Worm (Caenorhabditis elegans): ENCODE data around the gene F59B8.1.

F59B8.1 gene

ce11 chrIV:9438753-9439152 lies 10.7 kb downstream of the F59B8.1 start (continued):
- TF ChIP-seq gei-8 (GFP tag; optimal IDR thresholded peaks at IDR 0.05) (peak; percentile 11), jun-1 (tag; optimal IDR thresholded peaks at IDR 0.05) (no peak), ztf-7 (tag; optimal IDR thresholded peaks at IDR 0.05) (no peak), spr-3 (GFP tag; optimal IDR thresholded peaks at IDR 0.05) (peak; percentile 24), unc-130 (GFP tag; optimal IDR thresholded peaks at IDR 0.05) (peak; percentile 5), fkh-10 (GFP tag; optimal IDR thresholded peaks at IDR 0.05) (no peak), aly-2 (tag; optimal IDR thresholded peaks at IDR 0.05) (no peak), skn-1 (tag; optimal IDR thresholded peaks at IDR 0.05) (no peak), nhr-237 (tag; optimal IDR thresholded peaks at IDR 0.05) (no peak), hlh-11 (tag; optimal IDR thresholded peaks at IDR 0.05) (no peak)

ce11 chrIV:9440880-9441336 lies 12.8 kb downstream of the F59B8.1 start, which contains the start of gene idh-1:
TSS of gene idh-1 (minus strand) at chrIV:9441107.
- TF ChIP-seq lin-38 (GFP tag; IDR thresholded peaks at IDR 0.05), result peak; percentile 57
- TF ChIP-seq nhr-10 (tag; optimal IDR thresholded peaks at IDR 0.05), result peak; percentile 32
- TF ChIP-seq zip-2 (tag; optimal IDR thresholded peaks at IDR 0.05), result no peak
- TF ChIP-seq dmd-9 (GFP tag; IDR thresholded peaks at IDR 0.05), result no peak
- no peak for TF ChIP-seq nhr-111 (GFP tag; optimal IDR thresholded peaks at IDR 0.05)
- no peak for TF ChIP-seq R02D3.7 (tag; optimal IDR thresholded peaks at IDR 0.05)
- TF ChIP-seq ces-1 (GFP tag; optimal IDR thresholded peaks at IDR 0.05), result no peak
- no peak for TF ChIP-seq lsy-2 (tag; optimal IDR thresholded peaks at IDR 0.05)
- no peak for TF ChIP-seq zip-11 (GFP tag; IDR thresholded peaks at IDR 0.05)
- TF ChIP-seq daf-12 (tag; optimal IDR thresholded peaks at IDR 0.05), result no peak
- TF ChIP-seq lin-29 (GFP tag; IDR thresholded peaks at IDR 0.05), result peak; percentile 36; the same call in 1 of the 2 replicates
- TF ChIP-seq unc-62 (GFP tag; optimal IDR thresholded peaks at IDR 0.05 in 1 of 2), result peak in 1 of 2 experiments; percentile 84
- TF ChIP-seq unc-62 (tag; optimal IDR thresholded peaks at IDR 0.05), result no peak
- TF ChIP-seq aly-2 (tag; optimal IDR thresholded peaks at IDR 0.05), result no peak
- peak; percentile 37 for TF ChIP-seq hlh-11 (tag; optimal IDR thresholded peaks at IDR 0.05)
- peak; percentile 36 for TF ChIP-seq unc-130 (GFP tag; optimal IDR thresholded peaks at IDR 0.05)
- peak; percentile 3 for TF ChIP-seq rbr-2 (tag; optimal IDR thresholded peaks at IDR 0.05)
- no peak for TF ChIP-seq daf-16 (GFP tag; optimal IDR thresholded peaks at IDR 0.05)
- TF ChIP-seq daf-16 (tag; optimal IDR thresholded peaks at IDR 0.05), result peak; percentile 8
- peak; percentile 86 for TF ChIP-seq nhr-11 (tag; optimal IDR thresholded peaks at IDR 0.05)
- TF ChIP-seq nhr-76 (tag; optimal IDR thresholded peaks at IDR 0.05), result no peak
- TF ChIP-seq php-3 (GFP tag; IDR thresholded peaks at IDR 0.05), result no peak
- peak; percentile 44 for TF ChIP-seq hlh-30 (tag; optimal IDR thresholded peaks at IDR 0.05; ENCODE audit: insufficient read depth)
- TF ChIP-seq ceh-20 (GFP tag; IDR thresholded peaks at IDR 0.05), result no peak
- peak; percentile 6 for TF ChIP-seq mxl-3 (GFP tag; optimal IDR thresholded peaks at IDR 0.05)
- TF ChIP-seq lin-15B (tag; optimal IDR thresholded peaks at IDR 0.05), result no peak
- TF ChIP-seq ama-1 (optimal IDR thresholded peaks at IDR 0.05), result peak; percentile 37
- no peak for TF ChIP-seq saeg-2 (GFP tag; IDR thresholded peaks at IDR 0.05)
- peak in 1 of 2 experiments; percentile 14 for TF ChIP-seq mdl-1 (tag; optimal IDR thresholded peaks at IDR 0.05)
- peak; percentile 41 for TF ChIP-seq mep-1 (tag; optimal IDR thresholded peaks at IDR 0.05)
- TF ChIP-seq nhr-28 (tag; optimal IDR thresholded peaks at IDR 0.05), result peak; percentile 98
- peak; percentile 88 for TF ChIP-seq nhr-25 (tag; optimal IDR thresholded peaks at IDR 0.05; ENCODE audit: borderline replicate concordance, insufficient read depth)
- peak; percentile 34 for TF ChIP-seq aha-1 (tag)
- peak in 1 of 2 experiments; percentile 20 for TF ChIP-seq hif-1 (tag; optimal IDR thresholded peaks at IDR 0.05)
- peak; percentile 71 for TF ChIP-seq dpl-1 (GFP tag; optimal IDR thresholded peaks at IDR 0.05)
- TF ChIP-seq T20F7.1 (GFP tag; optimal IDR thresholded peaks at IDR 0.05), result peak; percentile 24
- TF ChIP-seq nhr-42 (GFP tag; IDR thresholded peaks at IDR 0.05), result 0 out of 2 replicates have a peak, but pooled peaks have one; percentile 19
- TF ChIP-seq daf-8 (GFP tag; IDR thresholded peaks at IDR 0.05), result no peak
- 0 out of 2 replicates have a peak, but pooled peaks have one; percentile 20 for TF ChIP-seq T26A8.4 (GFP tag; IDR thresholded peaks at IDR 0.05)
- no peak for TF ChIP-seq cey-2 (tag; optimal IDR thresholded peaks at IDR 0.05; ENCODE audit: borderline replicate concordance, insufficient read depth)
- TF ChIP-seq nhr-102 (tag; optimal IDR thresholded peaks at IDR 0.05), result peak; percentile 29
- TF ChIP-seq snpc-1.2 (GFP tag; IDR thresholded peaks at IDR 0.05), result peak; percentile 46; the same call in 1 of the 2 replicates
- TF ChIP-seq madf-9 (GFP tag; conservative IDR thresholded peaks at IDR 0.05), result no peak

Data from whole organism, L4 larva.